Fruit fly (Drosophila melanogaster) whole organism, embryonic: ENCODE measurements around the gene CG31041.

Experiments
- Atf-2 ChIP-seq: fragments of 200-800 bp; sonication (Bioruptor generic); optimal IDR thresholded peaks from 2 replicates; lab custom pipeline; 2016; ENCODE audit warnings: missing biosample characterization, missing genetic modification characterization
- Awh ChIP-seq: fragments of 200-800 bp; sonication (Bioruptor generic); IDR thresholded peaks from 2 replicates; pipeline ENCODE4, ENCODE4 v1.3.6; 2022; ENCODE audit warnings: missing biosample characterization, missing genetic modification characterization
- Bteb2 ChIP-seq: fragments of 200-800 bp; sonication (Bioruptor generic); optimal IDR thresholded peaks from 2 replicates; lab custom pipeline; 2016; ENCODE audit warnings: missing biosample characterization, missing genetic modification characterization
- CG1024 ChIP-seq: fragments of 200-800 bp; sonication (Bioruptor generic); IDR thresholded peaks from 2 replicates; pipeline ENCODE4 v1.3.6; 2022; ENCODE audit warnings: missing biosample characterization, missing genetic modification characterization
- CG10543 ChIP-seq: fragments of 200-800 bp; sonication (Bioruptor generic); optimal IDR thresholded peaks from 3 replicates; lab custom pipeline; 2017; ENCODE audit warnings: missing biosample characterization, mild to moderate bottlenecking, missing genetic modification characterization, moderate library complexity
- CG1233 ChIP-seq: fragments of 200-800 bp; sonication (Bioruptor generic); optimal IDR thresholded peaks from 4 replicates; lab custom pipeline; 2018; ENCODE audit warnings: missing biosample characterization, mild to moderate bottlenecking, missing genetic modification characterization
- CG12391 ChIP-seq: fragments of 200-800 bp; sonication (Bioruptor generic); optimal IDR thresholded peaks from 3 replicates; lab custom pipeline; 2018; ENCODE audit warnings: missing biosample characterization, mild to moderate bottlenecking, missing genetic modification characterization, moderate library complexity
- CG14667 ChIP-seq: fragments of 200-800 bp; sonication (Bioruptor generic); IDR thresholded peaks from 2 replicates; pipeline ENCODE4 v1.3.6; 2022; ENCODE audit warnings: missing biosample characterization, missing genetic modification characterization
- CG15696 ChIP-seq: fragments of 200-800 bp; sonication (Bioruptor generic); optimal IDR thresholded peaks from 2 replicates; lab custom pipeline; 2019; ENCODE audit warnings: missing biosample characterization, mild to moderate bottlenecking, missing genetic modification characterization, moderate library complexity
- CG16815 ChIP-seq: fragments of 200-800 bp; sonication (Bioruptor generic); optimal IDR thresholded peaks from 3 replicates; lab custom pipeline; 2017; ENCODE audit warnings: missing biosample characterization, mild to moderate bottlenecking, missing genetic modification characterization
- CG17802 ChIP-seq: fragments of 200-800 bp; sonication (Bioruptor generic); optimal IDR thresholded peaks from 2 replicates; lab custom pipeline; 2018; ENCODE audit warnings: missing biosample characterization, mild to moderate bottlenecking, missing genetic modification characterization, moderate library complexity
- CG18262 ChIP-seq: fragments of 200-800 bp; optimal IDR thresholded peaks from 3 replicates; lab custom pipeline; 2019; ENCODE audit warnings: missing biosample characterization, mild to moderate bottlenecking, missing genetic modification characterization, moderate library complexity
- CG2202 ChIP-seq: fragments of 200-800 bp; sonication (Bioruptor generic); optimal IDR thresholded peaks from 2 replicates; lab custom pipeline; 2018; ENCODE audit warnings: missing biosample characterization, mild to moderate bottlenecking, missing genetic modification characterization
- CG2712 ChIP-seq: fragments of 200-800 bp; optimal IDR thresholded peaks from 3 replicates; lab custom pipeline; 2019; ENCODE audit warnings: missing biosample characterization, mild to moderate bottlenecking, missing genetic modification characterization, moderate library complexity
- CG3065 ChIP-seq: fragments of 200-800 bp; sonication (Bioruptor generic); optimal IDR thresholded peaks from 2 replicates; lab custom pipeline; 2016; ENCODE audit warnings: missing biosample characterization, missing genetic modification characterization
- CG32532 ChIP-seq: fragments of 200-800 bp; sonication (Bioruptor generic); IDR thresholded peaks from 2 replicates; pipeline ENCODE4 v1.3.6; 2022; ENCODE audit warnings: missing biosample characterization, missing genetic modification characterization
- CG4328 ChIP-seq: fragments of 200-800 bp; sonication (Bioruptor generic); optimal IDR thresholded peaks from 3 replicates; lab custom pipeline; 2017; ENCODE audit warnings: missing biosample characterization, missing genetic modification reagents, missing genetic modification characterization
- CG6175 ChIP-seq: fragments of 200-800 bp; sonication (Bioruptor generic); IDR thresholded peaks from 3 replicates; pipeline ENCODE4 v1.3.6; 2022; ENCODE audit warnings: missing biosample characterization, missing genetic modification characterization
- CG9797 ChIP-seq: fragments of 200-800 bp; sonication (Bioruptor generic); optimal IDR thresholded peaks from 3 replicates; lab custom pipeline; 2018; ENCODE audit warnings: missing biosample characterization, mild to moderate bottlenecking, missing genetic modification characterization
- D19B ChIP-seq: fragments of 200-800 bp; sonication (Bioruptor generic); optimal IDR thresholded peaks from 2 replicates; lab custom pipeline; 2017; ENCODE audit warnings: missing biosample characterization, mild to moderate bottlenecking, missing genetic modification characterization
- Dbx ChIP-seq: fragments of 200-800 bp; sonication (Bioruptor generic); IDR thresholded peaks from 3 replicates; pipeline ENCODE4 v1.3.6; 2022; ENCODE audit warnings: missing biosample characterization, missing genetic modification characterization
- Fer3 ChIP-seq: fragments of 200-800 bp; sonication (Bioruptor generic); optimal IDR thresholded peaks from 2 replicates; lab custom pipeline; 2018; ENCODE audit warnings: missing biosample characterization, mild to moderate bottlenecking, missing genetic modification characterization, moderate library complexity
- H15 ChIP-seq: fragments of 200-800 bp; sonication (Bioruptor generic); IDR thresholded peaks from 3 replicates; pipeline ENCODE4 v1.3.6; 2022; ENCODE audit warnings: missing biosample characterization, missing genetic modification characterization
- Hmx ChIP-seq: fragments of 200-800 bp; sonication (Bioruptor generic); optimal IDR thresholded peaks from 2 replicates; lab custom pipeline; 2016; ENCODE audit warnings: missing biosample characterization, missing genetic modification characterization
- Lhr ChIP-seq: fragments of 200-800 bp; sonication (Bioruptor generic); optimal IDR thresholded peaks from 3 replicates; lab custom pipeline; 2017; ENCODE audit warnings: mild to moderate bottlenecking, missing biosample characterization, missing genetic modification reagents, missing genetic modification characterization
- Lim3 ChIP-seq: fragments of 200-800 bp; sonication (Bioruptor generic); IDR thresholded peaks from 2 replicates; pipeline ENCODE4 v1.3.6; 2022; ENCODE audit warnings: missing biosample characterization, missing genetic modification characterization
- MTF-1 ChIP-seq: fragments of 200-800 bp; sonication (Bioruptor generic); optimal IDR thresholded peaks from 2 replicates; lab custom pipeline; 2018; ENCODE audit warnings: missing biosample characterization, mild to moderate bottlenecking, missing genetic modification characterization, borderline replicate concordance
- Nf-YB ChIP-seq: fragments of 200-800 bp; sonication (Bioruptor generic); optimal IDR thresholded peaks from 3 replicates; lab custom pipeline; 2019; ENCODE audit warnings: missing biosample characterization, mild to moderate bottlenecking, missing genetic modification characterization, moderate library complexity
- Nf-YC ChIP-seq: fragments of 200-800 bp; optimal IDR thresholded peaks from 3 replicates; lab custom pipeline; 2019; ENCODE audit warnings: missing biosample characterization, mild to moderate bottlenecking, missing genetic modification characterization, moderate library complexity
- NfI ChIP-seq: fragments of 200-800 bp; sonication (Bioruptor generic); optimal IDR thresholded peaks from 3 replicates; lab custom pipeline; 2018; ENCODE audit warnings: missing biosample characterization, mild to moderate bottlenecking, missing genetic modification characterization, moderate library complexity
- Poxn ChIP-seq: fragments of 200-800 bp; sonication (Bioruptor generic); IDR thresholded peaks from 2 replicates; pipeline ENCODE4 v1.3.6; 2022; ENCODE audit warnings: missing biosample characterization, missing genetic modification characterization
- Stat92E ChIP-seq, 3 experiments: fragments of >200 bp in 2 of 3; fragments of 200-800 bp in 1 of 3; sonication (Bioruptor generic) in 1 of 3; optimal IDR thresholded peaks; 2 replicates each; lab custom pipeline; 2017 to 2019; ENCODE audit warnings: missing biosample characterization in 3 of 3, missing genetic modification characterization in 3 of 3, mild to moderate bottlenecking in 1 of 3, moderate library complexity in 1 of 3
- Trl ChIP-seq, 3 experiments: fragments of >200 bp in 2 of 3; fragments of 200-800 bp in 1 of 3; sonication (Bioruptor generic) in 1 of 3; optimal IDR thresholded peaks; 2 replicates in 1 of 3; 3 replicates in 2 of 3; lab custom pipeline; 2016 to 2017; ENCODE audit warnings: missing biosample characterization in 1 of 3, missing genetic modification characterization in 1 of 3
- Xrp1 ChIP-seq: fragments of 200-800 bp; sonication (Bioruptor generic); IDR thresholded peaks from 2 replicates; pipeline ENCODE4 v1.3.6; 2022; ENCODE audit warnings: missing biosample characterization, missing genetic modification characterization
- bcd ChIP-seq: fragments of 200-800 bp; sonication (Bioruptor generic); optimal IDR thresholded peaks from 2 replicates; lab custom pipeline; 2017; ENCODE audit warnings: missing biosample characterization, mild to moderate bottlenecking, missing genetic modification characterization
- bsh ChIP-seq, 2 experiments: fragments of 200-800 bp; sonication (Bioruptor generic); optimal IDR thresholded peaks; 2 replicates each; lab custom pipeline; 2017 to 2018; ENCODE audit warnings: mild to moderate bottlenecking in 2 of 2, missing biosample characterization in 2 of 2, missing genetic modification characterization in 2 of 2, moderate library complexity in 1 of 2
- crol ChIP-seq: fragments of 200-800 bp; sonication (Bioruptor generic); IDR thresholded peaks from 2 replicates; pipeline ENCODE4 v1.3.6; 2022; ENCODE audit warnings: missing biosample characterization, missing genetic modification characterization
- disco-r ChIP-seq: fragments of 200-800 bp; sonication (Bioruptor generic); optimal IDR thresholded peaks from 2 replicates; lab custom pipeline; 2016; ENCODE audit warnings: missing biosample characterization, missing genetic modification characterization
- dmrt11E ChIP-seq: fragments of 200-800 bp; sonication (Bioruptor generic); optimal IDR thresholded peaks from 3 replicates; lab custom pipeline; 2018; ENCODE audit warnings: missing biosample characterization, mild to moderate bottlenecking, missing genetic modification characterization, moderate library complexity
- fd96Cb ChIP-seq: fragments of 200-800 bp; sonication (Bioruptor generic); optimal IDR thresholded peaks from 2 replicates; lab custom pipeline; 2018; ENCODE audit warnings: missing biosample characterization, mild to moderate bottlenecking, missing genetic modification characterization, moderate library complexity
- jing ChIP-seq: fragments of 200-800 bp; sonication (Bioruptor generic); optimal IDR thresholded peaks from 2 replicates; lab custom pipeline; 2018; ENCODE audit warnings: missing biosample characterization, mild to moderate bottlenecking, missing genetic modification characterization
- lola ChIP-seq, 3 experiments: fragments of >200 bp in 2 of 3; fragments of 200-800 bp in 1 of 3; sonication (Bioruptor generic) in 1 of 3; optimal IDR thresholded peaks; 2 replicates each; lab custom pipeline; 2017 to 2019; ENCODE audit warnings: missing biosample characterization in 3 of 3, missing genetic modification characterization in 3 of 3, mild to moderate bottlenecking in 1 of 3, moderate library complexity in 1 of 3
- rib ChIP-seq: fragments of 200-800 bp; sonication (Bioruptor generic); IDR thresholded peaks from 2 replicates; pipeline ENCODE4 v1.3.6; 2022; ENCODE audit warnings: missing biosample characterization, missing genetic modification characterization
- salm ChIP-seq: fragments of 200-800 bp; sonication (Bioruptor generic); optimal IDR thresholded peaks from 2 replicates; lab custom pipeline; 2018; ENCODE audit warnings: missing biosample characterization, mild to moderate bottlenecking, missing genetic modification characterization
- sob ChIP-seq: fragments of 200-800 bp; sonication (Bioruptor generic); IDR thresholded peaks from 2 replicates; pipeline ENCODE4 v1.3.6; 2022; ENCODE audit warnings: missing biosample characterization, missing genetic modification characterization
- tap ChIP-seq: fragments of 200-800 bp; optimal IDR thresholded peaks from 3 replicates; lab custom pipeline; 2019; ENCODE audit warnings: missing biosample characterization, mild to moderate bottlenecking, missing genetic modification characterization, moderate library complexity
- unpg ChIP-seq: fragments of 200-800 bp; sonication (Bioruptor generic); optimal IDR thresholded peaks from 3 replicates; lab custom pipeline; 2018; ENCODE audit warnings: missing biosample characterization, mild to moderate bottlenecking, missing genetic modification characterization, moderate library complexity
- zf30C ChIP-seq: fragments of 200-800 bp; sonication (Bioruptor generic); optimal IDR thresholded peaks from 3 replicates; lab custom pipeline; 2018; ENCODE audit warnings: missing biosample characterization, mild to moderate bottlenecking, missing genetic modification characterization

CG31041 gene

dm6 chr3R:29547182-29547979 is 43.3 kb downstream of the CG31041 start:
- TF ChIP-seq CG18262 (tag; lab: Kevin White, UChicago) (peak; percentile 20), Nf-YB (GFP tag; lab: Kevin White, UChicago) (no peak), CG6175 (GFP tag; lab: Robert Waterston, UW) (no peak), crol (GFP tag; lab: Robert Waterston, UW) (no peak), sob (GFP tag; lab: Robert Waterston, UW) (no peak), CG10543 (GFP tag; lab: Kevin White, UChicago) (no peak), Stat92E (GFP tag; optimal IDR thresholded peaks at IDR 0.05; lab: Kevin White, UChicago) (peak in 1 of 3 experiments; percentile 94), CG15696 (peak; percentile 49), disco-r (no peak), salm (tag; lab: Kevin White, UChicago) (no peak), CG9797 (no peak), Bteb2 (no peak), Dbx (GFP tag; lab: Robert Waterston, UW) (no peak), dmrt11E (tag; lab: Kevin White, UChicago) (peak; percentile 80), fd96Cb (tag; lab: Kevin White, UChicago) (no peak), Trl (optimal IDR thresholded peaks at IDR 0.05; lab: Kevin White, UChicago) (no peak), Trl (GFP tag; optimal IDR thresholded peaks at IDR 0.05; lab: Kevin White, UChicago) (no peak), NfI (GFP tag; lab: Kevin White, UChicago) (no peak), Lhr (no peak), Nf-YC (tag; lab: Kevin White, UChicago) (no peak), CG17802 (tag; lab: Kevin White, UChicago) (no peak), Atf-2 (no peak), CG1024 (no peak), MTF-1 (GFP tag; lab: Kevin White, UChicago) (no peak), Awh (GFP tag; lab: Robert Waterston, UW) (no peak), CG1233 (no peak), H15 (GFP tag; lab: Robert Waterston, UW) (no peak), lola (GFP tag; optimal IDR thresholded peaks at IDR 0.05; lab: Kevin White, UChicago) (peak in 1 of 3 experiments; percentile 64), Poxn (GFP tag; lab: Robert Waterston, UW) (no peak), CG2202 (peak; percentile 3), D19B (GFP tag; lab: Kevin White, UChicago) (no peak), Hmx (GFP tag; lab: Kevin White, UChicago) (no peak), bsh (GFP tag; optimal IDR thresholded peaks at IDR 0.05; lab: Kevin White, UChicago) (peak in 1 of 2 experiments; percentile 59), Lim3 (no peak), rib (GFP tag; lab: Robert Waterston, UW) (no peak), CG14667 (GFP tag; lab: Robert Waterston, UW) (no peak), Fer3 (tag; lab: Kevin White, UChicago) (no peak), CG4328 (no peak), tap (tag; lab: Kevin White, UChicago) (no peak), zf30C (GFP tag; lab: Kevin White, UChicago) (peak; percentile 35), CG2712 (peak; percentile 38), CG3065 (GFP tag; lab: Kevin White, UChicago) (no peak), bcd (GFP tag; lab: Kevin White, UChicago) (no peak), CG32532 (no peak), CG16815 (GFP tag; lab: Kevin White, UChicago) (no peak), jing (GFP tag; lab: Kevin White, UChicago) (no peak), Xrp1 (GFP tag; lab: Robert Waterston, UW) (peak; percentile 32; the same call in 1 of the 2 replicates), CG12391 (tag; lab: Kevin White, UChicago) (peak; percentile 26), unpg (GFP tag; lab: Kevin White, UChicago) (peak; percentile 2)
